Worm (Caenorhabditis elegans) whole organism, late embryonic: ENCODE results near the gene clec-55.

Source experiments
- F13H6.1 ChIP-seq: sonication (generic microtip); optimal IDR thresholded peaks from 2 replicates; lab custom pipeline; 2016; ENCODE audit warnings: missing genetic modification characterization, missing compliant biosample characterization
- ahr-1 ChIP-seq: sonication (generic microtip); optimal IDR thresholded peaks from 2 replicates; lab custom pipeline; 2016; ENCODE audit warnings: missing genetic modification characterization, missing compliant biosample characterization
- nhr-11 ChIP-seq: fragments of 150-350 bp; optimal IDR thresholded peaks from 2 replicates; lab custom pipeline; 2014; ENCODE audit warnings: missing biosample characterization, missing genetic modification characterization
- nhr-232 ChIP-seq: sonication (generic microtip); optimal IDR thresholded peaks from 2 replicates; lab custom pipeline; 2016; ENCODE audit warnings: missing genetic modification characterization, missing compliant biosample characterization
- pqm-1 ChIP-seq: sonication (generic microtip); optimal IDR thresholded peaks from 2 replicates; lab custom pipeline; 2016; ENCODE audit warnings: missing genetic modification characterization, missing compliant biosample characterization
- zip-5 ChIP-seq: sonication (generic microtip); optimal IDR thresholded peaks from 2 replicates; lab custom pipeline; 2016; ENCODE audit warnings: missing genetic modification characterization, missing compliant biosample characterization

- TF ChIP-seq nhr-232 (no peak), zip-5 (tag; lab: Kevin White, UChicago) (no peak), F13H6.1 (tag; lab: Kevin White, UChicago) (no peak), pqm-1 (tag; lab: Kevin White, UChicago) (no peak), ahr-1 (tag; lab: Kevin White, UChicago) (no peak), nhr-11 (tag; lab: Kevin White, UChicago) (no peak)
Observed at ce11 chrV:14499074-14499864, 20.2 kb downstream of the clec-55 start.
